Worm (Caenorhabditis elegans): ENCODE measurements around the gene srlf-33.

srlf-33 gene

ce11 chrIV:11892545-11892944 is 32.7 kb downstream of the srlf-33 start:
- no peak for TF ChIP-seq aly-1 (tag; optimal IDR thresholded peaks at IDR 0.05)
- TF ChIP-seq pes-1 (GFP tag; IDR thresholded peaks at IDR 0.05), result no peak
- TF ChIP-seq ceh-36 (tag; optimal IDR thresholded peaks at IDR 0.05), result no peak
- TF ChIP-seq hnd-1 (tag; optimal IDR thresholded peaks at IDR 0.05), result no peak
- no peak for TF ChIP-seq ceh-13 (GFP tag; optimal IDR thresholded peaks at IDR 0.05)
- no peak for TF ChIP-seq ets-7 (tag; optimal IDR thresholded peaks at IDR 0.05)
- TF ChIP-seq sea-1 (GFP tag; conservative IDR thresholded peaks at IDR 0.05), result no peak
- TF ChIP-seq scrt-1 (GFP tag; IDR thresholded peaks at IDR 0.05), result no peak
- no peak for TF ChIP-seq B0310.2 (tag; optimal IDR thresholded peaks at IDR 0.05)
- no peak for TF ChIP-seq hmbx-1 (tag; optimal IDR thresholded peaks at IDR 0.05)
- TF ChIP-seq tbx-11 (GFP tag; IDR thresholded peaks at IDR 0.05), result no peak
- TF ChIP-seq F13C5.2 (tag; optimal IDR thresholded peaks at IDR 0.05), result no peak
- TF ChIP-seq tra-4 (tag; optimal IDR thresholded peaks at IDR 0.05), result no peak
- TF ChIP-seq ama-1 (optimal IDR thresholded peaks at IDR 0.05), result no peak
- no peak for TF ChIP-seq flt-1 (GFP tag; IDR thresholded peaks at IDR 0.05)
- TF ChIP-seq tbx-37 (GFP tag; conservative IDR thresholded peaks at IDR 0.05), result no peak
- TF ChIP-seq hmg-4 (GFP tag; optimal IDR thresholded peaks at IDR 0.05), result no peak

ce11 chrIV:11885313-11885712 is 39.9 kb downstream of the srlf-33 start, which contains the start of gene let-653:
Gene let-653 (plus strand): TSS chrIV:11885613.
- TF ChIP-seq ceh-13 (GFP tag; optimal IDR thresholded peaks at IDR 0.05), result no peak

DNA sequence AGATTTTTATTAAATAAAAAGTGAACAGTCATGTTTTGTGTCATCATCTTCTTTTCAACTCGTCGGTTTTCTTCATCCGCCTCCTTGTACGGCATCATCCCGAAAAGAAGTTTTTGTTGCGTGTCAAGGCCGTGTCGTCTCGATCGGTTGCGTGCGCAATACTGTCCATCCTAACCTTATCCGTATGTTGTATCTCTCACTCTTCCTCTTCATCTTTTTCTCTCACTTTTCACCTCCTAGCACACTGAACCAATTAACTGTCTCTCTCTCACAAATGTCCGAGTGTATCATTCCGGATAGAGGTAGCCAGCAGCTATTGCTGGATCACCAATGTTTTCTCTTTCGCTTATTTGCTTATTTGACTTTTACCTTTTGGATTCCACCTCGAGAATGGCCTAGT is 41.8 kb downstream of the srlf-33 start:
- no peak for TF ChIP-seq pes-1 (GFP tag; IDR thresholded peaks at IDR 0.05)
- TF ChIP-seq sea-1 (GFP tag; conservative IDR thresholded peaks at IDR 0.05), result no peak
- TF ChIP-seq tbx-37 (GFP tag; conservative IDR thresholded peaks at IDR 0.05), result no peak
- no peak for TF ChIP-seq F13C5.2 (tag; optimal IDR thresholded peaks at IDR 0.05)
- TF ChIP-seq flt-1 (GFP tag; IDR thresholded peaks at IDR 0.05), result no peak
- no peak for TF ChIP-seq ceh-13 (GFP tag; optimal IDR thresholded peaks at IDR 0.05)
- TF ChIP-seq hnd-1 (tag; optimal IDR thresholded peaks at IDR 0.05), result no peak
- no peak for TF ChIP-seq aly-1 (tag; optimal IDR thresholded peaks at IDR 0.05)
- no peak for TF ChIP-seq ama-1 (optimal IDR thresholded peaks at IDR 0.05)
- no peak for TF ChIP-seq hmbx-1 (tag; optimal IDR thresholded peaks at IDR 0.05)
- no peak for TF ChIP-seq tbx-11 (GFP tag; IDR thresholded peaks at IDR 0.05)
- no peak for TF ChIP-seq ets-7 (tag; optimal IDR thresholded peaks at IDR 0.05)
- no peak for TF ChIP-seq scrt-1 (GFP tag; IDR thresholded peaks at IDR 0.05)
- no peak for TF ChIP-seq hmg-4 (GFP tag; optimal IDR thresholded peaks at IDR 0.05)
- no peak for TF ChIP-seq tra-4 (tag; optimal IDR thresholded peaks at IDR 0.05)

ce11 chrIV:11882534-11882933 is 42.7 kb downstream of the srlf-33 start:
- TF ChIP-seq hmbx-1 (tag; optimal IDR thresholded peaks at IDR 0.05) (no peak), ceh-13 (GFP tag; optimal IDR thresholded peaks at IDR 0.05) (no peak), sea-1 (GFP tag; conservative IDR thresholded peaks at IDR 0.05) (no peak), tbx-11 (GFP tag; IDR thresholded peaks at IDR 0.05) (no peak), F13C5.2 (tag; optimal IDR thresholded peaks at IDR 0.05) (no peak), ceh-36 (tag; optimal IDR thresholded peaks at IDR 0.05) (no peak), aly-1 (tag; optimal IDR thresholded peaks at IDR 0.05) (no peak), B0310.2 (tag; optimal IDR thresholded peaks at IDR 0.05) (no peak), scrt-1 (GFP tag; IDR thresholded peaks at IDR 0.05) (no peak), ets-7 (tag; optimal IDR thresholded peaks at IDR 0.05) (no peak), hnd-1 (tag; optimal IDR thresholded peaks at IDR 0.05) (no peak)

- no peak for TF ChIP-seq ets-7 (tag; optimal IDR thresholded peaks at IDR 0.05)
These were observed 47.0 kb downstream of the srlf-33 start, which contains the start of gene cutl-27 for ce11 chrIV:11878249-11878648. Gene cutl-27 (plus strand): TSS chrIV:11878549.

ce11 chrIV:11877674-11878073 is 47.6 kb downstream of the srlf-33 start, which contains the start of gene pph-2:
Gene pph-2 (minus strand): TSS chrIV:11877774.
- TF ChIP-seq ama-1 (optimal IDR thresholded peaks at IDR 0.05), result no peak
- no peak for TF ChIP-seq tbx-11 (GFP tag; IDR thresholded peaks at IDR 0.05)
- no peak for TF ChIP-seq F13C5.2 (tag; optimal IDR thresholded peaks at IDR 0.05)
- no peak for TF ChIP-seq pes-1 (GFP tag; IDR thresholded peaks at IDR 0.05)
- no peak for TF ChIP-seq tra-4 (tag; optimal IDR thresholded peaks at IDR 0.05)

Data from whole organism, early embryonic.